Worm (Caenorhabditis elegans): ENCODE measurements around the gene T05B11.4.

- TF ChIP-seq pha-4 (tag; optimal IDR thresholded peaks at IDR 0.05) (no peak), mep-1 (tag; optimal IDR thresholded peaks at IDR 0.05) (no peak), nhr-28 (tag; optimal IDR thresholded peaks at IDR 0.05) (no peak), ham-2 (GFP tag; optimal IDR thresholded peaks at IDR 0.05) (no peak), elt-3 (tag; optimal IDR thresholded peaks at IDR 0.05) (no peak), lin-32 (GFP tag; optimal IDR thresholded peaks at IDR 0.05) (no peak)
These were observed 7.3 kb downstream of the T05B11.4 start for ce11 chrV:7747132-7747531.
